Worm (Caenorhabditis elegans): Measurements from ENCODE around the gene K09G1.1.

The K09G1.1 gene

ce11 chrV:9625122-9625521, 41.8 kb downstream of the K09G1.1 start, which contains the start of gene idpc-4:
idpc-4 (plus strand) TSS chrV:9625422.
- TF ChIP-seq lag-1 (GFP tag; IDR thresholded peaks at IDR 0.05) (no peak), let-526 (GFP tag; IDR thresholded peaks at IDR 0.05) (no peak), xnd-1 (tag; optimal IDR thresholded peaks at IDR 0.05) (no peak), lin-26 (GFP tag; IDR thresholded peaks at IDR 0.05) (no peak), chd-7 (tag; optimal IDR thresholded peaks at IDR 0.05) (no peak), F37B4.10 (GFP tag; IDR thresholded peaks at IDR 0.05) (no peak), dpl-1 (GFP tag; optimal IDR thresholded peaks at IDR 0.05) (no peak), K11D2.4 (GFP tag; IDR thresholded peaks at IDR 0.05) (no peak), F57C9.4 (tag; optimal IDR thresholded peaks at IDR 0.05) (no peak), hrde-1 (tag; optimal IDR thresholded peaks at IDR 0.05; ENCODE audit: borderline replicate concordance) (no peak), C06A6.2 (GFP tag; conservative IDR thresholded peaks at IDR 0.05) (no peak), mcd-1 (GFP tag; IDR thresholded peaks at IDR 0.05) (no peak), nfya-2 (GFP tag; IDR thresholded peaks at IDR 0.05) (no peak), nfya-1 (tag; optimal IDR thresholded peaks at IDR 0.05; ENCODE audit: borderline replicate concordance, insufficient read depth) (no peak), madf-10 (tag; optimal IDR thresholded peaks at IDR 0.05) (no peak), Y95B8A.8 (GFP tag; IDR thresholded peaks at IDR 0.05) (no peak), ceh-79 (tag; optimal IDR thresholded peaks at IDR 0.05) (no peak), nhr-80 (tag; optimal IDR thresholded peaks at IDR 0.05) (no peak)

ce11 chrV:9625604-9626446, 42.5 kb downstream of the K09G1.1 start, which contains the start of gene T06E4.7:
T06E4.7 (plus strand) TSS chrV:9626396.
- TF ChIP-seq sdz-38 (tag; optimal IDR thresholded peaks at IDR 0.05), result no peak
- TF ChIP-seq mcd-1 (GFP tag; IDR thresholded peaks at IDR 0.05), result peak; percentile 20; the same call in 1 of the 2 replicates
- TF ChIP-seq chd-7 (tag; optimal IDR thresholded peaks at IDR 0.05), result peak; percentile 32
- TF ChIP-seq bed-2 (GFP tag; IDR thresholded peaks at IDR 0.05), result no peak
- no peak for TF ChIP-seq ceh-40 (GFP tag; IDR thresholded peaks at IDR 0.05)
- TF ChIP-seq snpc-4 (GFP tag; optimal IDR thresholded peaks at IDR 0.05), result no peak
- no peak for TF ChIP-seq snpc-4 (tag; optimal IDR thresholded peaks at IDR 0.05)
- TF ChIP-seq F33H1.4 (GFP tag; IDR thresholded peaks at IDR 0.05), result no peak
- TF ChIP-seq D2030.7 (GFP tag; IDR thresholded peaks at IDR 0.05), result 0 out of 2 replicates have a peak, but pooled peaks have one; percentile 10
- no peak for TF ChIP-seq nfya-1 (tag; optimal IDR thresholded peaks at IDR 0.05; ENCODE audit: borderline replicate concordance, insufficient read depth)
- TF ChIP-seq zfh-2 (GFP tag; conservative IDR thresholded peaks at IDR 0.05), result peak; percentile 93
- 0 out of 2 replicates have a peak, but pooled peaks have one; percentile 34 for TF ChIP-seq dox-1 (GFP tag; IDR thresholded peaks at IDR 0.05)
- 0 out of 2 replicates have a peak, but pooled peaks have one; percentile 4 for TF ChIP-seq F37B4.10 (GFP tag; IDR thresholded peaks at IDR 0.05)
- TF ChIP-seq egrh-3 (GFP tag; IDR thresholded peaks at IDR 0.05), result peak; percentile 92
- no peak for TF ChIP-seq gei-17 (GFP tag; optimal IDR thresholded peaks at IDR 0.05)
- 0 out of 2 replicates have a peak, but pooled peaks have one; percentile 41 for TF ChIP-seq ztf-25 (GFP tag; IDR thresholded peaks at IDR 0.05)
- peak; percentile 13 for TF ChIP-seq ceh-27 (GFP tag; optimal IDR thresholded peaks at IDR 0.05)
- no peak for TF ChIP-seq Y53F4B.3 (GFP tag; IDR thresholded peaks at IDR 0.05)
- TF ChIP-seq nhr-179 (tag; optimal IDR thresholded peaks at IDR 0.05), result no peak

ce11 chrV:9628603-9629002, 45.3 kb downstream of the K09G1.1 start:
- peak; percentile 90 for TF ChIP-seq zfh-2 (GFP tag; conservative IDR thresholded peaks at IDR 0.05)
- no peak for TF ChIP-seq F52B5.7 (tag; optimal IDR thresholded peaks at IDR 0.05)
- TF ChIP-seq mes-4 (tag; optimal IDR thresholded peaks at IDR 0.05), result no peak
- TF ChIP-seq egrh-3 (GFP tag; IDR thresholded peaks at IDR 0.05), result peak; percentile 83
- no peak for TF ChIP-seq Y53G8AR.9 (GFP tag; conservative IDR thresholded peaks at IDR 0.05)
- TF ChIP-seq dox-1 (GFP tag; IDR thresholded peaks at IDR 0.05), result peak; percentile 42; the same call in 1 of the 2 replicates
- TF ChIP-seq madf-3 (GFP tag; IDR thresholded peaks at IDR 0.05), result no peak
- peak; percentile 52 for TF ChIP-seq chd-7 (tag; optimal IDR thresholded peaks at IDR 0.05)

Data from whole organism, young adult.